Fruit fly (Drosophila melanogaster) whole organism, adult: ENCODE measurements around the gene pkaap.

Source experiments
- CG11617 ChIP-seq: fragments of 200-800 bp; sonication (Bioruptor generic); optimal IDR thresholded peaks from 2 replicates; lab custom pipeline; 2017; ENCODE audit warnings: mild to moderate bottlenecking, missing biosample characterization, missing genetic modification reagents, missing genetic modification characterization
- CG12768 ChIP-seq: fragments of 200-800 bp; sonication (Bioruptor generic); optimal IDR thresholded peaks from 2 replicates; lab custom pipeline; 2017; ENCODE audit warnings: missing biosample characterization, missing genetic modification characterization, mild to moderate bottlenecking, moderate library complexity, missing genetic modification reagents
- CG14711 ChIP-seq: fragments of 200-800 bp; sonication (Bioruptor generic); optimal IDR thresholded peaks from 2 replicates; lab custom pipeline; 2018; ENCODE audit warnings: missing biosample characterization, mild to moderate bottlenecking, missing genetic modification characterization, moderate library complexity
- CG1620 ChIP-seq: fragments of 200-800 bp; sonication (Bioruptor generic); optimal IDR thresholded peaks from 2 replicates; lab custom pipeline; 2016; ENCODE audit warnings: missing biosample characterization, missing genetic modification characterization
- CG33017 ChIP-seq: fragments of 200-800 bp; sonication (Bioruptor generic); optimal IDR thresholded peaks from 2 replicates; lab custom pipeline; 2018; ENCODE audit warnings: missing biosample characterization, mild to moderate bottlenecking, missing genetic modification characterization, moderate library complexity
- CG5204 ChIP-seq: fragments of 200-800 bp; sonication (Bioruptor generic); optimal IDR thresholded peaks from 2 replicates; lab custom pipeline; 2016; ENCODE audit warnings: missing biosample characterization, missing genetic modification characterization
- CG7045 ChIP-seq: fragments of 200-800 bp; sonication (Bioruptor generic); optimal IDR thresholded peaks from 2 replicates; lab custom pipeline; 2017; ENCODE audit warnings: missing biosample characterization, mild to moderate bottlenecking, missing genetic modification characterization
- CG7101 ChIP-seq: fragments of 200-800 bp; sonication (Bioruptor generic); optimal IDR thresholded peaks from 2 replicates; lab custom pipeline; 2018; ENCODE audit warnings: missing biosample characterization, mild to moderate bottlenecking, missing genetic modification characterization, moderate library complexity
- Clk ChIP-seq: fragments of 200-800 bp; sonication (Bioruptor generic); optimal IDR thresholded peaks from 2 replicates; lab custom pipeline; 2017; ENCODE audit warnings: missing biosample characterization, missing genetic modification characterization
- Crg-1 ChIP-seq: fragments of 200-800 bp; sonication (Bioruptor generic); optimal IDR thresholded peaks from 2 replicates; lab custom pipeline; 2016; ENCODE audit warnings: missing biosample characterization, missing genetic modification characterization
- Hr96 ChIP-seq: fragments of 200-800 bp; sonication (Bioruptor generic); optimal IDR thresholded peaks from 2 replicates; lab custom pipeline; 2016; ENCODE audit warnings: missing biosample characterization, missing genetic modification characterization
- Mnt ChIP-seq: fragments of 200-800 bp; sonication (Bioruptor generic); optimal IDR thresholded peaks from 2 replicates; lab custom pipeline; 2016; ENCODE audit warnings: missing biosample characterization, mild to moderate bottlenecking, missing genetic modification characterization
- bab1 ChIP-seq: fragments of 200-800 bp; sonication (Bioruptor generic); optimal IDR thresholded peaks from 3 replicates; lab custom pipeline; 2019; ENCODE audit warnings: missing biosample characterization, mild to moderate bottlenecking, missing genetic modification characterization, moderate library complexity
- cic ChIP-seq: fragments of 200-800 bp; sonication (Bioruptor generic); optimal IDR thresholded peaks from 2 replicates; lab custom pipeline; 2017; ENCODE audit warnings: missing biosample characterization, mild to moderate bottlenecking, missing genetic modification characterization, moderate library complexity
- cnc ChIP-seq, 2 experiments: fragments of >200 bp; optimal IDR thresholded peaks; 2 replicates each; lab custom pipeline; 2017
- kay ChIP-seq: fragments of 200-800 bp; sonication (Bioruptor generic); peaks from one replicate; lab custom pipeline; 2016; ENCODE audit warnings: missing biosample characterization, missing genetic modification characterization, borderline replicate concordance
- ovo ChIP-seq: fragments of 200-800 bp; sonication (Bioruptor generic); optimal IDR thresholded peaks from 2 replicates; lab custom pipeline; 2016; ENCODE audit warnings: missing biosample characterization, missing genetic modification characterization
- pad ChIP-seq: fragments of 200-800 bp; sonication (Bioruptor generic); optimal IDR thresholded peaks from 3 replicates; lab custom pipeline; 2017; ENCODE audit warnings: missing biosample characterization, missing genetic modification characterization, mild to moderate bottlenecking, moderate library complexity, missing genetic modification reagents
- tj ChIP-seq: fragments of 200-800 bp; sonication (Bioruptor generic); optimal IDR thresholded peaks from 3 replicates; lab custom pipeline; 2017; ENCODE audit warnings: missing biosample characterization, mild to moderate bottlenecking, missing genetic modification characterization, moderate library complexity
- toe ChIP-seq: fragments of 200-800 bp; sonication (Bioruptor generic); optimal IDR thresholded peaks from 2 replicates; lab custom pipeline; 2016; ENCODE audit warnings: missing biosample characterization, missing genetic modification characterization

pkaap gene

dm6 chr2L:16302773-16303279 is 14.7 kb downstream of the pkaap start, which contains the start of gene GMF:
Gene GMF, minus strand, starts transcription at chr2L:16302954.
- TF ChIP-seq cic (GFP tag; lab: Kevin White, UChicago) = no peak
- peak; percentile 65 for TF ChIP-seq CG1620
- TF ChIP-seq ovo (GFP tag; lab: Kevin White, UChicago) = peak; percentile 84
- TF ChIP-seq CG33017 (tag; lab: Kevin White, UChicago) = no peak
- no peak for TF ChIP-seq Clk
- no peak for TF ChIP-seq Hr96 (GFP tag; lab: Kevin White, UChicago)
- peak; percentile 39 for TF ChIP-seq Mnt (GFP tag; lab: Kevin White, UChicago)
- TF ChIP-seq CG7045 (GFP tag; lab: Kevin White, UChicago) = peak; percentile 33
- TF ChIP-seq CG11617 (GFP tag; lab: Kevin White, UChicago) = peak; percentile 63
- TF ChIP-seq tj (GFP tag; lab: Kevin White, UChicago) = no peak
- TF ChIP-seq kay = peak; percentile 98
- TF ChIP-seq Crg-1 = peak; percentile 43
- no peak for TF ChIP-seq toe (GFP tag; lab: Kevin White, UChicago)
- peak; percentile 51 for TF ChIP-seq bab1 (GFP tag; lab: Kevin White, UChicago)
- TF ChIP-seq pad = peak; percentile 40
- peak; percentile 19 for TF ChIP-seq CG12768 (GFP tag; lab: Kevin White, UChicago)
- peak; percentile 85 for TF ChIP-seq CG14711 (tag; lab: Kevin White, UChicago)
- TF ChIP-seq cnc (optimal IDR thresholded peaks at IDR 0.05; lab: Kevin White, UChicago) = no peak
- peak; percentile 75 for TF ChIP-seq CG7101 (tag; lab: Kevin White, UChicago)
- TF ChIP-seq CG5204 (GFP tag; lab: Kevin White, UChicago) = no peak

- TF ChIP-seq CG11617 (GFP tag; lab: Kevin White, UChicago) (peak; percentile 72), cic (GFP tag; lab: Kevin White, UChicago) (peak; percentile 59), kay (no peak), Hr96 (GFP tag; lab: Kevin White, UChicago) (no peak), Mnt (GFP tag; lab: Kevin White, UChicago) (peak; percentile 66), bab1 (GFP tag; lab: Kevin White, UChicago) (peak; percentile 78), toe (GFP tag; lab: Kevin White, UChicago) (no peak), CG7045 (GFP tag; lab: Kevin White, UChicago) (peak; percentile 42), CG33017 (tag; lab: Kevin White, UChicago) (peak; percentile 15), CG12768 (GFP tag; lab: Kevin White, UChicago) (peak; percentile 58), CG7101 (tag; lab: Kevin White, UChicago) (peak; percentile 78), CG1620 (no peak), CG5204 (GFP tag; lab: Kevin White, UChicago) (no peak), Clk (peak; percentile 28), cnc (optimal IDR thresholded peaks at IDR 0.05; lab: Kevin White, UChicago) (peak; percentile 46 to 65), pad (peak; percentile 55), tj (GFP tag; lab: Kevin White, UChicago) (peak; percentile 89), CG14711 (tag; lab: Kevin White, UChicago) (peak; percentile 76), Crg-1 (peak; percentile 35), ovo (GFP tag; lab: Kevin White, UChicago) (peak; percentile 9)
These were observed 19.1 kb downstream of the pkaap start, which contains the start of the genes CG5861 and Syx5 for dm6 chr2L:16307026-16307703. Gene CG5861, minus strand, starts transcription at chr2L:16307298. Gene Syx5, plus strand, starts transcription at chr2L:16307346.

dm6 chr2L:16310648-16311047 is 22.6 kb downstream of the pkaap start, which contains the start of the genes cni and fzy:
Gene cni, minus strand, starts transcription at chr2L:16310726.
Gene fzy, plus strand, starts transcription at chr2L:16310956.
- TF ChIP-seq ovo (GFP tag; lab: Kevin White, UChicago) (no peak), cic (GFP tag; lab: Kevin White, UChicago) (peak; percentile 35), CG14711 (tag; lab: Kevin White, UChicago) (peak; percentile 43), CG11617 (GFP tag; lab: Kevin White, UChicago) (peak; percentile 67), CG1620 (peak; percentile 29), CG7101 (tag; lab: Kevin White, UChicago) (peak; percentile 5), bab1 (GFP tag; lab: Kevin White, UChicago) (peak; percentile 74), kay (no peak), Mnt (GFP tag; lab: Kevin White, UChicago) (peak; percentile 37)

dm6 chr2L:16315027-16315426 is 26.9 kb downstream of the pkaap start:
- TF ChIP-seq toe (GFP tag; lab: Kevin White, UChicago) (no peak), cnc (optimal IDR thresholded peaks at IDR 0.05; lab: Kevin White, UChicago) (no peak), Clk (no peak), CG5204 (GFP tag; lab: Kevin White, UChicago) (no peak), CG12768 (GFP tag; lab: Kevin White, UChicago) (peak; percentile 83), CG33017 (tag; lab: Kevin White, UChicago) (peak; percentile 58), cic (GFP tag; lab: Kevin White, UChicago) (peak; percentile 100), kay (peak; percentile 98), Mnt (GFP tag; lab: Kevin White, UChicago) (peak; percentile 83), Hr96 (GFP tag; lab: Kevin White, UChicago) (no peak), CG11617 (GFP tag; lab: Kevin White, UChicago) (peak; percentile 37), Crg-1 (no peak), CG14711 (tag; lab: Kevin White, UChicago) (peak; percentile 80), CG7045 (GFP tag; lab: Kevin White, UChicago) (peak; percentile 25), pad (peak; percentile 32), CG1620 (no peak), CG7101 (tag; lab: Kevin White, UChicago) (peak; percentile 54), tj (GFP tag; lab: Kevin White, UChicago) (peak; percentile 81), bab1 (GFP tag; lab: Kevin White, UChicago) (peak; percentile 1), ovo (GFP tag; lab: Kevin White, UChicago) (peak; percentile 35)

DNA sequence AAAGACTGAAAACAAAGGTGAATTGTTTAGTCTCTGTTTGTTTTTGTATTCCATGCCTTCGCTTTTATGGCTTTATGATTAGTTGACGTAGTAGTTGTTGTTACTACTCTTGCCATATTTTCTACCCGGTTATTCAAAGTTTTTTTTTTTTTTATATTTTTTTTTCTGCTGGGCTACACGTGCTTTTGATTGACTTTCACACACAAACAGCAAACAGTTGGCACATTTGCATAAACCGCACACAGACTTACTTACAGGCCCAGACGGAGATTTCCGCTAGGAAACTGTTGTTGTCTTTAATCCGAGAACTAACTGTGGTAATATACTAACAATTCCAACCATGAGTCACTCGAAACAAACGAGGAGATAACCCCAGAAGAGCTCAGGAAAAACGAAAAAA is 27.8 kb downstream of the pkaap start:
- TF ChIP-seq Clk = no peak
- TF ChIP-seq CG33017 (tag; lab: Kevin White, UChicago) = no peak
- TF ChIP-seq tj (GFP tag; lab: Kevin White, UChicago) = no peak
- TF ChIP-seq cic (GFP tag; lab: Kevin White, UChicago) = peak; percentile 76
- TF ChIP-seq Mnt (GFP tag; lab: Kevin White, UChicago) = peak; percentile 61
- peak; percentile 3 for TF ChIP-seq CG12768 (GFP tag; lab: Kevin White, UChicago)
- TF ChIP-seq kay = peak; percentile 98
- peak; percentile 40 for TF ChIP-seq ovo (GFP tag; lab: Kevin White, UChicago)
- TF ChIP-seq CG5204 (GFP tag; lab: Kevin White, UChicago) = no peak
- no peak for TF ChIP-seq toe (GFP tag; lab: Kevin White, UChicago)
- TF ChIP-seq Hr96 (GFP tag; lab: Kevin White, UChicago) = no peak
